Fruit fly (Drosophila melanogaster) whole organism, pupa: Measurements from ENCODE around the gene RhoU.

ENCODE experiments used
- CG10348 ChIP-seq: fragments of 200-800 bp; sonication (Bioruptor generic); IDR thresholded peaks from 2 replicates; pipeline ENCODE4 v1.3.6; 2022; ENCODE audit warnings: missing biosample characterization, missing genetic modification characterization
- CG12605 ChIP-seq: fragments of 200-800 bp; sonication (Bioruptor generic); IDR thresholded peaks from 2 replicates; pipeline ENCODE4 v1.3.6; 2022; ENCODE audit warnings: missing biosample characterization, missing genetic modification characterization
- CG13204 ChIP-seq: fragments of 200-800 bp; sonication (Bioruptor generic); optimal IDR thresholded peaks from 2 replicates; lab custom pipeline; 2018; ENCODE audit warnings: missing biosample characterization, mild to moderate bottlenecking, missing genetic modification characterization, moderate library complexity
- CG14655 ChIP-seq: fragments of 200-800 bp; sonication (Bioruptor generic); optimal IDR thresholded peaks from 3 replicates; lab custom pipeline; 2017; ENCODE audit warnings: mild to moderate bottlenecking, missing biosample characterization, missing genetic modification reagents, missing genetic modification characterization
- CG15710 ChIP-seq: fragments of 200-800 bp; sonication (Bioruptor generic); optimal IDR thresholded peaks from 2 replicates; lab custom pipeline; 2018; ENCODE audit warnings: missing biosample characterization, mild to moderate bottlenecking, missing genetic modification characterization, moderate library complexity
- CG17806 ChIP-seq: fragments of 200-800 bp; sonication (Bioruptor generic); optimal IDR thresholded peaks from 2 replicates; lab custom pipeline; 2018; ENCODE audit warnings: missing biosample characterization, mild to moderate bottlenecking, missing genetic modification characterization, moderate library complexity
- CG32121 ChIP-seq: fragments of 200-800 bp; sonication (Bioruptor generic); IDR thresholded peaks from 2 replicates; pipeline ENCODE4 v1.3.6; 2022; ENCODE audit warnings: missing biosample characterization, missing genetic modification characterization
- CG34367 ChIP-seq: fragments of 200-800 bp; sonication (Bioruptor generic); optimal IDR thresholded peaks from 2 replicates; lab custom pipeline; 2018; ENCODE audit warnings: missing biosample characterization, mild to moderate bottlenecking, missing genetic modification characterization
- CG4496 ChIP-seq: fragments of 200-800 bp; sonication (Bioruptor generic); IDR thresholded peaks from 3 replicates; pipeline ENCODE4 v1.3.6; 2022; ENCODE audit warnings: missing biosample characterization, missing genetic modification characterization
- CG8159 ChIP-seq: fragments of 200-800 bp; sonication (Bioruptor generic); optimal IDR thresholded peaks from 3 replicates; lab custom pipeline; 2018; ENCODE audit warnings: missing biosample characterization, mild to moderate bottlenecking, missing genetic modification characterization, moderate library complexity
- CG8301 ChIP-seq: fragments of 200-800 bp; sonication (Bioruptor generic); optimal IDR thresholded peaks from 2 replicates; lab custom pipeline; 2018; ENCODE audit warnings: missing biosample characterization, mild to moderate bottlenecking, missing genetic modification characterization
- CG9948 ChIP-seq: fragments of 200-800 bp; sonication (Bioruptor generic); optimal IDR thresholded peaks from 2 replicates; lab custom pipeline; 2018; ENCODE audit warnings: missing biosample characterization, mild to moderate bottlenecking, missing genetic modification characterization, moderate library complexity
- D1 ChIP-seq: fragments of 200-800 bp; sonication (Bioruptor generic); optimal IDR thresholded peaks from 2 replicates; lab custom pipeline; 2018; ENCODE audit warnings: missing biosample characterization, mild to moderate bottlenecking, missing genetic modification characterization, moderate library complexity
- EcR ChIP-seq: fragments of 200-800 bp; sonication (Bioruptor generic); optimal IDR thresholded peaks from 3 replicates; lab custom pipeline; 2019; ENCODE audit warnings: missing biosample characterization, missing genetic modification characterization, mild to moderate bottlenecking, moderate library complexity, missing genetic modification reagents
- Ets98B ChIP-seq: fragments of 200-800 bp; sonication (Bioruptor generic); IDR thresholded peaks from 2 replicates; pipeline ENCODE4 v1.3.6; 2022; ENCODE audit warnings: missing biosample characterization, missing genetic modification characterization
- Pif1A ChIP-seq: fragments of 200-800 bp; sonication (Bioruptor generic); optimal IDR thresholded peaks from 3 replicates; lab custom pipeline; 2016; ENCODE audit warnings: missing biosample characterization, missing genetic modification characterization
- Pif1B ChIP-seq: fragments of 200-800 bp; sonication (Bioruptor generic); optimal IDR thresholded peaks from 3 replicates; lab custom pipeline; 2016; ENCODE audit warnings: missing biosample characterization, missing genetic modification characterization
- Snoo ChIP-seq: fragments of 200-800 bp; sonication (Bioruptor generic); optimal IDR thresholded peaks from 3 replicates; lab custom pipeline; 2017; ENCODE audit warnings: missing biosample characterization, mild to moderate bottlenecking, missing genetic modification characterization, inconsistent platforms
- fd96Ca ChIP-seq: fragments of 200-800 bp; sonication (Bioruptor generic); IDR thresholded peaks from 3 replicates; pipeline ENCODE4 v1.3.6; 2022; ENCODE audit warnings: missing biosample characterization, missing genetic modification characterization
- gl ChIP-seq: fragments of 200-800 bp; sonication (Bioruptor generic); optimal IDR thresholded peaks from 2 replicates; lab custom pipeline; 2018; ENCODE audit warnings: missing biosample characterization, mild to moderate bottlenecking, missing genetic modification characterization
- rn ChIP-seq: fragments of 200-800 bp; sonication (Bioruptor generic); IDR thresholded peaks from 2 replicates; pipeline ENCODE4 v1.3.6; 2022; ENCODE audit warnings: missing biosample characterization, missing genetic modification characterization

Gene RhoU

dm6 chrX:10082185-10082949 is 4.0 kb upstream of the RhoU start, which contains the start of gene ZAP3:
Gene ZAP3, minus strand, starts transcription at chrX:10082492.
- TF ChIP-seq CG9948 (tag; lab: Kevin White, UChicago) (no peak), rn (GFP tag; lab: Robert Waterston, UW) (no peak), D1 (tag; lab: Kevin White, UChicago) (no peak), CG8159 (tag; lab: Kevin White, UChicago) (no peak), CG4496 (GFP tag; lab: Robert Waterston, UW) (0 out of 3 replicates have a peak, but pooled peaks have one; percentile 10), Pif1A (GFP tag; lab: Kevin White, UChicago) (no peak), gl (tag; lab: Kevin White, UChicago) (no peak)
- TF ChIP-seq, all 21 proteins: peak for 1

- TF ChIP-seq CG34367 (tag; lab: Kevin White, UChicago): no peak
- no peak for TF ChIP-seq Ets98B (GFP tag; lab: Robert Waterston, UW)
Observed at dm6 chrX:10082950-10083253, 3.4 kb upstream of the RhoU start, which contains the start of gene CG2972. Gene CG2972, plus strand, starts transcription at chrX:10083154.

- TF ChIP-seq fd96Ca (GFP tag; lab: Robert Waterston, UW) (peak; percentile 72), Ets98B (GFP tag; lab: Robert Waterston, UW) (peak; percentile 63), CG14655 (GFP tag; lab: Kevin White, UChicago) (no peak), CG4496 (GFP tag; lab: Robert Waterston, UW) (peak; percentile 82), gl (tag; lab: Kevin White, UChicago) (peak; percentile 48), CG10348 (GFP tag; lab: Robert Waterston, UW) (no peak), D1 (tag; lab: Kevin White, UChicago) (peak; percentile 8), CG8159 (tag; lab: Kevin White, UChicago) (peak; percentile 81), CG34367 (tag; lab: Kevin White, UChicago) (peak; percentile 73), Pif1A (GFP tag; lab: Kevin White, UChicago) (peak; percentile 77), CG12605 (GFP tag; lab: Robert Waterston, UW) (peak; percentile 62), CG15710 (tag; lab: Kevin White, UChicago) (peak; percentile 84), EcR (GFP tag; lab: Kevin White, UChicago) (peak; percentile 31), rn (GFP tag; lab: Robert Waterston, UW) (no peak; the same call in 1 of the 2 replicates), CG32121 (peak; percentile 15; the same call in 1 of the 2 replicates), Snoo (tag; lab: Kevin White, UChicago) (peak; percentile 79), CG8301 (tag; lab: Kevin White, UChicago) (peak; percentile 29), CG17806 (tag; lab: Kevin White, UChicago) (peak; percentile 79), Pif1B (GFP tag; lab: Kevin White, UChicago) (peak; percentile 74), CG13204 (GFP tag; lab: Kevin White, UChicago) (peak; percentile 67), CG9948 (tag; lab: Kevin White, UChicago) (peak; percentile 79)
Observed at dm6 chrX:10088023-10088913, 1.9 kb downstream of the RhoU start.

- no peak for TF ChIP-seq Snoo (tag; lab: Kevin White, UChicago)
- peak; percentile 10 for TF ChIP-seq EcR (GFP tag; lab: Kevin White, UChicago)
- TF ChIP-seq CG9948 (tag; lab: Kevin White, UChicago): no peak
- 0 out of 2 replicates have a peak, but pooled peaks have one; percentile 41 for TF ChIP-seq CG12605 (GFP tag; lab: Robert Waterston, UW)
- TF ChIP-seq Pif1A (GFP tag; lab: Kevin White, UChicago): no peak
- no peak for TF ChIP-seq CG34367 (tag; lab: Kevin White, UChicago)
- no peak for TF ChIP-seq Ets98B (GFP tag; lab: Robert Waterston, UW)
Observed at dm6 chrX:10089188-10089587, 2.9 kb downstream of the RhoU start.

dm6 chrX:10092796-10093195 is 6.5 kb downstream of the RhoU start:
- TF ChIP-seq Pif1A (GFP tag; lab: Kevin White, UChicago) (peak; percentile 8), CG8159 (tag; lab: Kevin White, UChicago) (peak; percentile 11), CG12605 (GFP tag; lab: Robert Waterston, UW) (no peak)

- TF ChIP-seq CG14655 (GFP tag; lab: Kevin White, UChicago) (no peak), CG9948 (tag; lab: Kevin White, UChicago) (peak; percentile 13), CG4496 (GFP tag; lab: Robert Waterston, UW) (peak; percentile 33; the same call in 2 of the 3 replicates), rn (GFP tag; lab: Robert Waterston, UW) (no peak), CG8301 (tag; lab: Kevin White, UChicago) (no peak), EcR (GFP tag; lab: Kevin White, UChicago) (peak; percentile 61), CG15710 (tag; lab: Kevin White, UChicago) (no peak), Ets98B (GFP tag; lab: Robert Waterston, UW) (no peak)
Observed at dm6 chrX:10103569-10104083, 17.3 kb downstream of the RhoU start.
